Worm (Caenorhabditis elegans) whole organism, late embryonic: Measurements from ENCODE around the gene itr-1.

Source experiments
- K02D7.2 ChIP-seq: sonication (generic microtip); optimal IDR thresholded peaks from 2 replicates; lab custom pipeline; 2017; ENCODE audit warnings: mild to moderate bottlenecking, missing genetic modification characterization, missing compliant biosample characterization
- ref-2 ChIP-seq: sonication (generic microtip); optimal IDR thresholded peaks from 2 replicates; lab custom pipeline; 2016; ENCODE audit warnings: missing genetic modification characterization, missing compliant biosample characterization

DNA sequence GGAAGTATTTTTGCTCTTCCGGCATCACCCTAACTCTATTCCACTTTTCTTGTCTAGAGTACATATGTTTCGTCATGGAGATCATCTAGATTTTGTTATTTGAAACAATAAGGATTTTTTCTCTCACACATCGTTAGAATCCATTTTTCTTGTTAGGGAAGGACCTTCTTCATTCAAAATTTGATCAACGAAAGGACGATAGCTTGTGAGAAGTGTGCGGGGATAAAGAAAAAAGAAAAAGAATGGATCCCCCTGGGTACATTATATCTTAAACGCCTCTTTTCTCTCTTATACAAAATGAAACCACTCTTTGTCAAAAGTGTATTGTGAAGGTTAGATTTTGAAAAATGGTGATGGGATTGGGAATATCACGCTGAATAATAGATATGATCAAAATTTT lies 13.4 kb upstream of the itr-1 start:
- TF ChIP-seq K02D7.2 (tag; lab: Kevin White, UChicago) (no peak), ref-2 (tag; lab: Kevin White, UChicago) (no peak)
